Fruit fly (Drosophila melanogaster) whole organism, adult: ENCODE results near the gene G6P.

Experiments
- CG14711 ChIP-seq: fragments of 200-800 bp; sonication (Bioruptor generic); optimal IDR thresholded peaks from 2 replicates; lab custom pipeline; 2018; ENCODE audit warnings: missing biosample characterization, mild to moderate bottlenecking, missing genetic modification characterization, moderate library complexity
- CG33017 ChIP-seq: fragments of 200-800 bp; sonication (Bioruptor generic); optimal IDR thresholded peaks from 2 replicates; lab custom pipeline; 2018; ENCODE audit warnings: missing biosample characterization, mild to moderate bottlenecking, missing genetic modification characterization, moderate library complexity
- CG5204 ChIP-seq: fragments of 200-800 bp; sonication (Bioruptor generic); optimal IDR thresholded peaks from 2 replicates; lab custom pipeline; 2016; ENCODE audit warnings: missing biosample characterization, missing genetic modification characterization
- CG7045 ChIP-seq: fragments of 200-800 bp; sonication (Bioruptor generic); optimal IDR thresholded peaks from 2 replicates; lab custom pipeline; 2017; ENCODE audit warnings: missing biosample characterization, mild to moderate bottlenecking, missing genetic modification characterization
- Clk ChIP-seq: fragments of 200-800 bp; sonication (Bioruptor generic); optimal IDR thresholded peaks from 2 replicates; lab custom pipeline; 2017; ENCODE audit warnings: missing biosample characterization, missing genetic modification characterization
- Crg-1 ChIP-seq: fragments of 200-800 bp; sonication (Bioruptor generic); optimal IDR thresholded peaks from 2 replicates; lab custom pipeline; 2016; ENCODE audit warnings: missing biosample characterization, missing genetic modification characterization
- bab1 ChIP-seq: fragments of 200-800 bp; sonication (Bioruptor generic); optimal IDR thresholded peaks from 3 replicates; lab custom pipeline; 2019; ENCODE audit warnings: missing biosample characterization, mild to moderate bottlenecking, missing genetic modification characterization, moderate library complexity
- kay ChIP-seq: fragments of 200-800 bp; sonication (Bioruptor generic); peaks from one replicate; lab custom pipeline; 2016; ENCODE audit warnings: missing biosample characterization, missing genetic modification characterization, borderline replicate concordance

- TF ChIP-seq Clk (GFP tag; lab: Kevin White, UChicago) = no peak
- TF ChIP-seq bab1 (GFP tag; lab: Kevin White, UChicago) = no peak
- TF ChIP-seq CG14711 (tag; lab: Kevin White, UChicago) = no peak
- no peak for TF ChIP-seq CG5204 (GFP tag; lab: Kevin White, UChicago)
- TF ChIP-seq CG33017 (tag; lab: Kevin White, UChicago) = no peak
- TF ChIP-seq CG7045 (GFP tag; lab: Kevin White, UChicago) = no peak
- no peak for TF ChIP-seq Crg-1 (GFP tag; lab: Kevin White, UChicago)
- no peak for TF ChIP-seq kay
Measured at dm6 chr2L:2806190-2806763, 9.3 kb downstream of the G6P start.
